Worm (Caenorhabditis elegans) whole organism, midembryonic: ENCODE results near the gene gldi-9.

Experiments
- T22C8.4 ChIP-seq: fragments of 200-800 bp; sonication (Bioruptor generic); IDR thresholded peaks from 2 replicates; pipeline ENCODE4 v1.3.6; 2022; ENCODE audit warnings: missing genetic modification characterization, missing compliant biosample characterization
- cog-1 ChIP-seq: sonication (generic microtip); optimal IDR thresholded peaks from 2 replicates; lab custom pipeline; 2016; ENCODE audit warnings: missing genetic modification characterization, missing compliant biosample characterization
- flt-1 ChIP-seq: fragments of 200-800 bp; sonication (Bioruptor generic); IDR thresholded peaks from 2 replicates; pipeline ENCODE4 v1.3.6; 2022; ENCODE audit warnings: missing genetic modification characterization, missing compliant biosample characterization
- klf-2 ChIP-seq: fragments of 200-800 bp; sonication (Bioruptor generic); conservative IDR thresholded peaks from 2 replicates; pipeline ENCODE4 v1.3.6; 2022; ENCODE audit warnings: missing genetic modification reagents, missing genetic modification characterization, missing compliant biosample characterization
- med-1 ChIP-seq: sonication (generic microtip); optimal IDR thresholded peaks from 2 replicates; lab custom pipeline; 2017; ENCODE audit warnings: missing genetic modification characterization, mild to moderate bottlenecking, missing compliant biosample characterization, antibody characterized with exemption, missing genetic modification reagents; ENCODE audit not compliant: insufficient read depth
- ref-1 ChIP-seq: fragments of 200-800 bp; sonication (Bioruptor generic); conservative IDR thresholded peaks from 2 replicates; pipeline ENCODE4 v1.3.6; 2022; ENCODE audit warnings: missing genetic modification reagents, missing genetic modification characterization, missing compliant biosample characterization
- tab-1 ChIP-seq: fragments of 200-800 bp; sonication (Bioruptor generic); IDR thresholded peaks from 2 replicates; pipeline ENCODE4 v1.3.6; 2022; ENCODE audit warnings: missing genetic modification characterization, missing compliant biosample characterization
- ztf-23 ChIP-seq: fragments of 200-800 bp; sonication (Bioruptor generic); IDR thresholded peaks from 2 replicates; pipeline ENCODE4 v1.3.6; 2022; ENCODE audit warnings: missing genetic modification reagents, missing genetic modification characterization, missing compliant biosample characterization
- ztf-29 ChIP-seq: fragments of 200-800 bp; sonication (Bioruptor generic); IDR thresholded peaks from 2 replicates; pipeline ENCODE4 v1.3.6; 2022; ENCODE audit warnings: missing genetic modification reagents, missing genetic modification characterization, missing compliant biosample characterization

Gene gldi-9

DNA sequence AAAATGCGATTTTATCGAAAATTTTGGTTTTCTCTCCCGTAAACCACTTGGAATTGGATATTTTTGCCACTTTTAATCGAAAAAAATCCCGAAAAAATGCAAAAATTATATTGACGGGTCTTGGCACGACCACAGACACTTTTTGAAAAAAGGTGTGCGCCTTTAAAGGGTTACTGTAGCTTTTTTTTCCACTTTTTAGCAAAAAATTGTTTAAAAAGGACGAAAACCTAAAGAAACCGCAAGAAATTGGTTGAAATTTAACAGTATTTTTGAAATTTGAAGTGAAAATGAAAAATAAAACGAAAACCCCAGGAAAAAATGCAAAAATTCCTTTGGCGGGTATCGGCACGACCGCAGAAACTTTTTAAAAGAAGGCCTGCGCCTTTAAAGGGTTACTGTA is 25.7 kb upstream of the gldi-9 start:
- TF ChIP-seq tab-1 (GFP tag; lab: Robert Waterston, UW) (no peak), T22C8.4 (no peak), flt-1 (no peak), klf-2 (no peak), cog-1 (tag; lab: Kevin White, UChicago) (no peak), ztf-23 (no peak), ztf-29 (no peak), ref-1 (GFP tag; lab: Robert Waterston, UW) (no peak), med-1 (no peak)

DNA sequence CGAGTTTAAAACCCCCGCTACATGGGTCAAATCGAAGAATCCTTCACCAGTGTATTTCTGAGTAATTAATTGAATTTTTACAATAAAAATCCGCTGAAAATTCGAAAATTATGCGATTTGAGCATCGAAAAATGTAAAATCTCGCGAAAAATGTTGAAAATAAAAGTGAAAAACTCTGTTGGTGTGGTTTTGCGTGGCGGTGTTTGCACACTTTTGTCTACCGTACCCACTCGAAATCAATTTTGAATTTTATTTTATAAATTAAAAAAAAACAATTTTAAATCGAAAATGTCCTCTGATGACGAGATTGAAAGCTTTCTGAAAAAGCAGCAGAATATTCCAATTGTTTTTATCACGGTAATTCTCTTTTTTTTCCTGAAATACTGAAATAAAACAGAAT is 24.6 kb upstream of the gldi-9 start, which contains the start of gene Y71H2AM.6:
Gene Y71H2AM.6, plus strand, starts transcription at position 264 of the 400 bp plus-strand sequence.
- TF ChIP-seq med-1 (no peak), T22C8.4 (peak; percentile 11; the same call in 1 of the 2 replicates)

DNA sequence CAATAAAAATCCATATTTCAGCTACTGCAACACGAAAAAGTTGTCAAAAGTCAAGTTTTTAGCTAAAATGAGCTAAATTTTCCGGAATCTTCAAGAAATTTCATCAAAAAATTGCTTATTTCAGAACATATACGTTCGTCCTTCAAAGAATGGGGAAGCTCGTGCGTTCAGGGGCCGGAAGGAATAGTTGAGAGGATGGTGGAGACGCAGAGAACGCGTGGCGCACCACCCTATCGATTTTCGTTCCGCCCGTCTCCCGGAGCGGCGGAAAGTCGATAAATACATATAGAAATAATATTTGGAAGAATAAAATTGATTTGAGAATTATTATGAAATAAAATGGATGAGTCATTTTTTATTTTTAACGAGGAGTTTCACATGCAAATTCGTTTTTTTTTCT is 24.1 kb upstream of the gldi-9 start:
- TF ChIP-seq ztf-23 (no peak), T22C8.4 (peak; percentile 64; the same call in 1 of the 2 replicates), flt-1 (no peak)

DNA sequence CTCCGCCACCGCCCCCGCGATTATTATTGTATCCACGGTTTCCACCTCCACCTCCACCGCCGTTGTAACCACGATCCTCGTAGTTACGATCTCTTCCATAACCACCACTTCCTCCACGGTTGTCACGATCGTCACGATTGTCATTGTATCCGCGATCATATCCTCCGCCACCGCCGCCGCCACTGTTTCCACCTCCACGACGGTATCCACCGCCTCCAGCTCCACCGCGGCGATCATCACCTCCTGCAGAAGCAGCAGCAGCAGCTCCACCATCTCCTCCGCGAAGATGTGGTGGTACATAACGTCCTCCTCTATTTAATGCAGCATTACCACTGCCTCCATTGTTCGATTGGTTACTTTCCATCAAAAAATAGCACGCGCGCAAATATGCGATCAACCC is 22.5 kb upstream of the gldi-9 start, which contains the start of gene laf-1:
Gene laf-1, minus strand, starts transcription at position 399 of the 400 bp plus-strand sequence.
- TF ChIP-seq med-1 (no peak), flt-1 (no peak), ztf-29 (no peak), cog-1 (tag; lab: Kevin White, UChicago) (no peak), ztf-23 (no peak), klf-2 (no peak), T22C8.4 (no peak), ref-1 (GFP tag; lab: Robert Waterston, UW) (no peak), tab-1 (GFP tag; lab: Robert Waterston, UW) (no peak)

DNA sequence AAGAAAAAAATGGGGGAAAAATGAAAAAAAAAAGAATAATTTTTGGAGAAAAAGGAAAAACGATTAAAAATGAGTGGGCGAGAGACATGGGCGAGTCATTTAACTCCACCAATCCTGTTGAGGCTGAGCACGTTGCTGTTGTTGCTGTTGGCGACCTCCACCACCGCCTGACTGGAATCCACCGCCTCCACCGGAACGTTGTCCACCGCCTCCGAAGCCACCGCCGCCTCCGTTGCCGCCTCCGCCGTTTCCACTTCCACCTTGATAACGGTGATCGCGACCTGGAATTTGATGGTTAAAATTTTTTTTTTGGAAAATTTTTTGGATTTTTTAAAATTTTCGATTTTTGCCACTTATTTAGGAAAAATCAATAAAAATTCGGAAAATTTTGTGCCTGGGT is 14.6 kb upstream of the gldi-9 start:
- TF ChIP-seq med-1 (no peak), cog-1 (tag; lab: Kevin White, UChicago) (no peak), ref-1 (GFP tag; lab: Robert Waterston, UW) (no peak), T22C8.4 (no peak), ztf-23 (no peak), ztf-29 (no peak), klf-2 (no peak), tab-1 (GFP tag; lab: Robert Waterston, UW) (no peak), flt-1 (no peak)

DNA sequence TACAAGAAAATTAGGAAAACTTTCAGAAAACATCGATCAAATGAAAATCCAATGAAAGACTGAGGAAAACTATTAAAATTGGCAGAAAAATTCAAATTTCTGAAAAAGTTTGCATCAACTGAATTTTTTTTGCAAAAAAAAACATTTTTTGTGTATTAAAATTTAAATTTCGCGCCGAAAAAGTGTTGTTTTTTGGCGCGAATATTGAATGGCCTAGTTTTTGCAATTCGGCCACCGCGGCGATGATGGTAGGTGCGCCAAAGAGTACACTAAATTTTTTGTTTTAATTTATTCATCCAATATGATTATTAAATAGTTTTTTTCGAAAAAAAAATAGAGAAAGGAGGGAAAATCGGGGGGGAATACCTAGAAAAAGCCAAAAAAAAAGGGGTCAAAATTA is 12.9 kb upstream of the gldi-9 start:
- TF ChIP-seq flt-1 (no peak), ztf-29 (no peak), ztf-23 (no peak), T22C8.4 (no peak), tab-1 (GFP tag; lab: Robert Waterston, UW) (no peak), klf-2 (no peak), cog-1 (tag; lab: Kevin White, UChicago) (no peak), med-1 (no peak), ref-1 (GFP tag; lab: Robert Waterston, UW) (no peak)

DNA sequence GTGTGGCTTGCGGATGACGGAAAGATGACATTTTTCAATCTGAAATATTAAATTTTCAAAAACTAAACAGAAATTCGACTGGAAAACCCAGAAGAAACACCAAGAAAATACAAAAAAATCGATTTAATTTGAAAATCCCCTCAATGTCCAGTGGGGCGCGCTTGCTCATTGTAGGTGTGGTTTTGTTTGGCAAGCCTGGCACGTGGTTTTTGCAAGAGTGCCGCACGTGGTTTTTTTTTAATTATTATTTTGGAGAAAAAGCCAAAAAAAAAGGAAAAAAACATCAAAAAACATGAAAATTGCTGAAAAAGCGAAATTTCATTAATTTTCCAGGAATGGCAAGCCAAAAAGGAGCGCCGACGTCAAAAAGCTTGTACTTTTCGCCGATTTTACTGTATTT is 12.5 kb upstream of the gldi-9 start, which contains the start of gene swsn-3:
Gene swsn-3, minus strand, starts transcription at position 45 of the 400 bp plus-strand sequence.
- peak; percentile 90 for TF ChIP-seq T22C8.4
- peak; percentile 73 for TF ChIP-seq klf-2
- TF ChIP-seq ztf-23 = peak; percentile 90
- TF ChIP-seq ref-1 (GFP tag; lab: Robert Waterston, UW) = peak; percentile 71
- TF ChIP-seq med-1 = peak; percentile 93
- TF ChIP-seq tab-1 (GFP tag; lab: Robert Waterston, UW) = peak; percentile 86; the same call in 1 of the 2 replicates
- peak; percentile 89 for TF ChIP-seq ztf-29
- TF ChIP-seq cog-1 (tag; lab: Kevin White, UChicago) = peak; percentile 90
- TF ChIP-seq flt-1 = peak; percentile 87

DNA sequence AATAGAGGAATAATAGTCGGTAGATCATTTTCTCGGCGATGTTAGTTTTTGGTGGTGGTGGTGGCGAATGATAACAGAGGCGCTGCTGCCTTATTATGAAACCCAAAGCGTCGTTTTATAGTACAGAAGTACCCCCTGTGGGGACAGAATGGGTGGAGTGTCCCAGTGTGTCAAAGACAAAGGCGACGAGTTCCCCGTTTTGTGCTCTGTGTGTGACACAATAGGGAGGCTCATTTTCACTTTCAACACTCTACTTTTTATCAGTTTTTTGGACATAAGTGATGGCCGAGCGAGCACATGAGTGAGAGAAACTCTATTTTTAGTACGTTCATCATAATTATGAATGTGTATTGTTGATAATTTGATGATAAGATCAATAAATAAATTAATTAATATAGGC is 4.6 kb upstream of the gldi-9 start, which contains the start of gene pho-9:
Gene pho-9, minus strand, starts transcription at position 91 of the 400 bp plus-strand sequence.
- TF ChIP-seq cog-1 (tag; lab: Kevin White, UChicago) = no peak
- TF ChIP-seq T22C8.4 = no peak

DNA sequence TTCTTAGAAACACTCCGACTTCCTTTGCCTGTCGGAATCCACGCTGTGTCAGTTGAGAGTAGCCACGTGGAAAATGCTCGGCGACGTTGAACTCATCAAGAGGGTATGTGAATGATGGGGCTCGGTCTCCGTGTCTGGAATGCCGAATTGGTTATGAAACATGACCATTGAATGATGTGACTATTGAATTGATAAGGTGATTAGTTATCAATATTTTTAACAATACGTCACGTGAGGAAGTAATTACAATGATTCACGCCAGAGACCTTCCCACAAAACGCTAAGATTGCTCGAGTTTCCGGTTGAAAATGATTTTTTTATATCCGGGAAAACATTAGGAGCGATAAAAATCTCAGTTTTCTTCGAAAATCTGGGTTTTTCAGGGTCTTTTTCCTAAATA is 3.1 kb upstream of the gldi-9 start:
- TF ChIP-seq T22C8.4 = no peak
- TF ChIP-seq ref-1 (GFP tag; lab: Robert Waterston, UW) = no peak
- TF ChIP-seq klf-2 = no peak
- no peak for TF ChIP-seq tab-1 (GFP tag; lab: Robert Waterston, UW)
- TF ChIP-seq med-1 = no peak
- no peak for TF ChIP-seq ztf-29
- no peak for TF ChIP-seq flt-1
- TF ChIP-seq cog-1 (tag; lab: Kevin White, UChicago) = no peak
- no peak for TF ChIP-seq ztf-23

DNA sequence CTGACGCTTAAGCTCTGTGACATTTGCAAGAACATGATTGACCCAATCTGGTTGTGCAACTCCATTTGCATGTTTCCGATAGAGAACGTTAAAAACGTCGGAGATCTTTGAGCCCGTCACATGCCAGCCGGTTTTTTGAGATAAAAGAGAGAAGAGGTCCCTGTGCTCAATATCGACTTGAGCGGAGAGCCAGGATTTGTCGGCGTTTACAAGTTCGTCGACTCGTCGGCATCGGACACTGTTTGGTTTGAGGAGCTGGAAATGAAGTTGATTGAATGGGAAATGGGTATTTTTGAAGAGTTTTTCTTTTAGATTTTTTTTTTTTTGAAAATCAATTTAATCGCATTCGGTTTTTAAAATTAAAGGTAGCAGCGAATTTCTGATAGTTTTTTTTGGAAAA is 1.9 kb upstream of the gldi-9 start:
- TF ChIP-seq flt-1 = no peak
- TF ChIP-seq klf-2 = no peak
- no peak for TF ChIP-seq ztf-23
- TF ChIP-seq med-1 = no peak

DNA sequence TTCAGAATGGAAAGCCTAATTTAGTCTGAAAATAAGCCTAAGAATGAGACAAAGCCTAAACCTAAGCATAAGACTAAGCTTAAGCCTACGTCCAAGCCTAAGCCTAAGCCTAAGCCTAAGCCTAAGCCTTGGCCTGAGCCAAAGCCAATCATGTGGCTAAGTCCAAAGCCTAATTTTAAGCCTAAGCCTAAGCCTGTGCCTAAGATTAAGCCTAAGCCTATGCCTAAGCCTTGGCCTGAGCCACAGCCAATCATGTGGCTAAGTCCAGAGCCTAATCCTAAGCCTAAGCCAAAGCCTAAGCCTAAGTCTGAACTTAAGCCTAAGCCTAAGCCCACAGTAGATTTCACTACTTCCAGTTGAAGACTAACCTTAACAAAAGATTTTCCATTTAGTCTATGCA is 1.3 kb upstream of the gldi-9 start:
- no peak for TF ChIP-seq klf-2
- TF ChIP-seq ztf-29 = no peak
- no peak for TF ChIP-seq flt-1
- TF ChIP-seq cog-1 (tag; lab: Kevin White, UChicago) = no peak
- TF ChIP-seq T22C8.4 = no peak
- no peak for TF ChIP-seq med-1
- TF ChIP-seq tab-1 (GFP tag; lab: Robert Waterston, UW) = no peak
- no peak for TF ChIP-seq ref-1 (GFP tag; lab: Robert Waterston, UW)
- no peak for TF ChIP-seq ztf-23

DNA sequence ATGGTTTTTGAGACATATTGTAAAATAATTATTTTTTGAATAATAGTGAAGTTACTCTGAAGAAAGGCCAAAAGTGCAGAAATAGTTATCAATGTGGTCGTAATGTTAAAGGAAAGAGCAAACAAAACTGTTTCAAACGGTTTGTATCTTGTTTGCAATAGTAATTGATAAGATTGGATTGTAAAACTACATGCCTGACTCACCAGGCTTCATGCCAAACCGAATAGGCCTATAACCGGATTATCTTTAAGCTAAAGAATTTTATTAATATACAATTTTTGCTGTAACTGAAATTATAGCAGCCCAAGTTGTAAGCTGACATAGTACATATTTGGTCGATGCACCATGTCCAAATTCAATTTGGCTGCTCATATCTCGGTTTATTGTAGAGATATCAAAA is 9.6 kb downstream of the gldi-9 start, which contains the start of gene Y71H2AM.14:
Gene Y71H2AM.14, minus strand, starts transcription at position 101 of the 400 bp plus-strand sequence.
- TF ChIP-seq flt-1 = no peak
